Fruit fly (Drosophila melanogaster) whole organism, adult: ENCODE measurements around the gene rtet.

ENCODE experiments used
- CG33017 ChIP-seq: fragments of 200-800 bp; sonication (Bioruptor generic); optimal IDR thresholded peaks from 2 replicates; lab custom pipeline; 2018; ENCODE audit warnings: missing biosample characterization, mild to moderate bottlenecking, missing genetic modification characterization, moderate library complexity
- CG5204 ChIP-seq: fragments of 200-800 bp; sonication (Bioruptor generic); optimal IDR thresholded peaks from 2 replicates; lab custom pipeline; 2016; ENCODE audit warnings: missing biosample characterization, missing genetic modification characterization
- CG7045 ChIP-seq: fragments of 200-800 bp; sonication (Bioruptor generic); optimal IDR thresholded peaks from 2 replicates; lab custom pipeline; 2017; ENCODE audit warnings: missing biosample characterization, mild to moderate bottlenecking, missing genetic modification characterization
- CG7101 ChIP-seq: fragments of 200-800 bp; sonication (Bioruptor generic); optimal IDR thresholded peaks from 2 replicates; lab custom pipeline; 2018; ENCODE audit warnings: missing biosample characterization, mild to moderate bottlenecking, missing genetic modification characterization, moderate library complexity
- cnc ChIP-seq, 2 experiments: fragments of >200 bp; optimal IDR thresholded peaks; 2 replicates each; lab custom pipeline; 2017
- kay ChIP-seq: fragments of 200-800 bp; sonication (Bioruptor generic); peaks from one replicate; lab custom pipeline; 2016; ENCODE audit warnings: missing biosample characterization, missing genetic modification characterization, borderline replicate concordance
- ovo ChIP-seq: fragments of 200-800 bp; sonication (Bioruptor generic); optimal IDR thresholded peaks from 2 replicates; lab custom pipeline; 2016; ENCODE audit warnings: missing biosample characterization, missing genetic modification characterization

dm6 chr3R:21078958-21079357 lies 29.3 kb upstream of the rtet start:
- TF ChIP-seq cnc (optimal IDR thresholded peaks at IDR 0.05; lab: Kevin White, UChicago) (no peak), CG5204 (GFP tag; lab: Kevin White, UChicago) (no peak), CG7101 (no peak), CG33017 (tag; lab: Kevin White, UChicago) (no peak), kay (no peak), ovo (GFP tag; lab: Kevin White, UChicago) (no peak), CG7045 (GFP tag; lab: Kevin White, UChicago) (no peak)
